Worm (Caenorhabditis elegans): ENCODE results near the gene sre-16.

DNA sequence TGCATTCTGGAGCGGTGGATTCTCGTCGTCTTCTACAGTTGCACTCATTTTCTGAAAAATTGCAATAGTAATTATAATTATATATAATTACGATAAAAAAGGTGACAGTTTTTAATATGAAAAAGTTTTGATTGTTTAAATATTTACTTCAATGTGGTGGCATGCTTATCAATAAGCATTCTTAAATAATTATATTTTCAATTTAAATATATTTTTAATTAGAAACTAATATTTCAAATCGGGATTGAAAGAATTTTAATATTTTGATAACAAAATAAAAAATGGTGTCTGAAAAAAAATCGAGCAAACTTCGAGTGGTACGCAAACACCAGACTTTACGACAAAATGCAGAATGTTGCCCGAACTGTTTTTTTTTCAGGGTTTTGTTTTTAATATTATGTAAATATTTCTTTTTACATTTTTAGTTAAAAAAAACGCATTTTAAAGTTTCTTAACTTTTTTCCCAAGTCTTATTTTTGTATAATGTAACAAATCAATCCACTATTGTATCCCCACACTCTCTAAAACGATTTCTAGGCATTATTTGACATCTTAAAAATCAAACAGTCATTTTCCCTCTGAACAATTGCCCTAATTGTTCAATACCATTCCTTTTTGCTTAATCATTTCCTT lies 46.4 kb upstream of the sre-16 start, which contains the start of the genes C42C1.12 and C42C1.19:
- TF ChIP-seq nhr-237 (tag; optimal IDR thresholded peaks at IDR 0.05), result no peak
- no peak for TF ChIP-seq elt-1 (tag; optimal IDR thresholded peaks at IDR 0.05; ENCODE audit: borderline replicate concordance, insufficient read depth)
- no peak for TF ChIP-seq hlh-1 (tag; optimal IDR thresholded peaks at IDR 0.05)
- TF ChIP-seq nhr-12 (tag; optimal IDR thresholded peaks at IDR 0.05), result no peak
- no peak for TF ChIP-seq ham-2 (GFP tag; optimal IDR thresholded peaks at IDR 0.05)
- TF ChIP-seq nhr-76 (tag; optimal IDR thresholded peaks at IDR 0.05), result no peak
- no peak for TF ChIP-seq ceh-39 (tag; optimal IDR thresholded peaks at IDR 0.05)
- no peak for TF ChIP-seq lin-13 (tag; optimal IDR thresholded peaks at IDR 0.05)
- TF ChIP-seq zip-8 (tag; optimal IDR thresholded peaks at IDR 0.05), result no peak
- TF ChIP-seq nhr-28 (tag; optimal IDR thresholded peaks at IDR 0.05), result no peak
- no peak for TF ChIP-seq mep-1 (tag; optimal IDR thresholded peaks at IDR 0.05)
- TF ChIP-seq elt-3 (tag; optimal IDR thresholded peaks at IDR 0.05), result no peak
- TF ChIP-seq unc-62 (GFP tag; optimal IDR thresholded peaks at IDR 0.05), result no peak

All from whole organism, mixed stage, embryonic.